Fruit fly (Drosophila melanogaster) ovary, adult (tissue): ENCODE measurements around the gene CG11226.

ENCODE experiments used
- CG17801 ChIP-seq: fragments of 200-800 bp; optimal IDR thresholded peaks from 2 replicates; lab custom pipeline; 2019; ENCODE audit warnings: missing biosample characterization, mild to moderate bottlenecking, missing genetic modification characterization, moderate library complexity; ENCODE audit not compliant: partially characterized antibody

Gene CG11226

dm6 chr3L:22877934-22878333 lies 41.1 kb downstream of the CG11226 start:
- TF ChIP-seq CG17801: no peak

DNA sequence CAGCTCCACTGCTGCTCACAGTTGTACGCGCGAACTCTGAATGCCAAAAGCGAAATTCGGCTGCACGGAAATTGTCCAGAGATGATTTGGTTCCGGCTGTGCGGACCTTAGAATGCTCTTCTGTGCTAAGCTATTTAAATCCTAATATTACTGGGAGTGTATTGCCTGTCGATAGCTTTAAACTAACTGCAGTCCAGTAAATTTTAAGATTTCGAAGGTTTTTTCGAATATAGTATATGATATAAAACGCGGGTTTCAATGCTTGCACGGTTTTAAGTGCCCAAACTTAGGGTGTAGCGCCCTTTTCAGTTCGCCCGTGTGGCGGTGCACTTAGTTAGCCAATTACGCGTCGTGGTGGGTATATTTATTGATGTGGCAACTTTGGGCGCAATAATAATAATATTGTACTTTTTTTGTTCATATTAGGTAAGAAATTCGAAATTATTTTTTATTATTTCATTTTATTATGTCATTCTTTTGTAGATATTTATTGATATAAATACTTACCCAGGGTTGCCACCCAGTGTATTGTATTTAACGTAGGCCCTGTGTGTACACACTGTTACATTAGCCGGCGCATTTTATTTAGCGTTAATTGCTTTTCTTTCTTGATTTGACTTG lies 42.0 kb downstream of the CG11226 start, which contains the start of the genes Chro and Ssl1:
Gene Chro, minus strand, starts transcription at position 262 of the 621 bp plus-strand sequence.
Gene Ssl1, plus strand, starts transcription at position 367 of the 621 bp plus-strand sequence.
- TF ChIP-seq CG17801: peak; percentile 100

- no peak for TF ChIP-seq CG17801
These were observed 42.5 kb downstream of the CG11226 start for dm6 chr3L:22879344-22879723.

dm6 chr3L:22880914-22881313 lies 44.0 kb downstream of the CG11226 start, which contains the start of gene slif:
Gene slif, plus strand, starts transcription at chr3L:22881045.
- TF ChIP-seq CG17801: no peak

DNA sequence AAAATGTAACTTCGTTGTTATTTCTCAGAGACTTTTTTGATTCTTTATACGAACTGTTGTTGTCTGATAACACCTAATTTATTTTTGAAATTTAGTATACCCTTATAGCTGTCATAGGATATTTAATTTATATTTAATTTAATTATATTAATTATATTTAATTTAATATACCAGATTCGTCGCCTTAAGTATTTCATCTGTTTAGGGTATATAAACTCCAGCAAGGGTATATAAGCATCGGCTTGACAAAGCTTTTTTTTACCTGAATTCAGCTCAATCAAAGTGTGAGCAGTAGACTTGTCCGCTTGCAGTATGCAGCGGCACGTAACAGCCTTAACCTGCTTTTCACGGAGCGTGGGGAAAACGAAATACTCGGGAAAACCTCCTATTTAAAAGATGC lies 46.8 kb downstream of the CG11226 start:
- no peak for TF ChIP-seq CG17801

- no peak for TF ChIP-seq CG17801
These were observed 47.6 kb downstream of the CG11226 start for dm6 chr3L:22884481-22884880.

DNA sequence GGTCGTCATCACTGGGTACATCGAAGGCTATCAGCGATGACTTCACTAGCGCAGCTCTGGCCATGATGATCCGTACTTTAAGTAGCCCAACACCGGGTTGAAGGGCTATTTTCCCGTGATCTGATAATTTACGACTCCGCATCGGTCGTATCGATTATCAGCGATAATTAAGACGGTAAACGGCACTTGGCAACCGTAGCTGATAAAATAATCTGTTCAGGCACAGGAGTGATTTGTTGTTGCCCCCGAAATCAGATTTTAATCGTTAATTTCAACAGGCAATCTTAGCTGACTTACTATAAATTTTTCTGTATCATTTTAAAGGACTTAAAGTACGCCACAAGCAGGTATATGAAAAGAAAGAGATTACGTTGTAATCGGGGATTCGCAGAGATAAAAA lies 49.0 kb downstream of the CG11226 start:
- TF ChIP-seq CG17801: no peak

- TF ChIP-seq CG17801: no peak
These were observed 50.1 kb downstream of the CG11226 start for dm6 chr3L:22886939-22887338.

- TF ChIP-seq CG17801: no peak
These were observed 50.8 kb downstream of the CG11226 start for dm6 chr3L:22887677-22888076.
